Fruit fly (Drosophila melanogaster) whole organism, wandering third instar larva: ENCODE results near the gene CG14823.

Source experiments
- CG9705 ChIP-seq: fragments of 200-800 bp; sonication (Bioruptor generic); optimal IDR thresholded peaks from 2 replicates; lab custom pipeline; 2018; ENCODE audit warnings: missing biosample characterization, mild to moderate bottlenecking, missing genetic modification characterization
- Dfd ChIP-seq: fragments of >200 bp; optimal IDR thresholded peaks from 2 replicates; lab custom pipeline; 2017; ENCODE audit warnings: missing biosample characterization, missing genetic modification characterization
- Hr78 ChIP-seq: fragments of >200 bp; optimal IDR thresholded peaks from 2 replicates; lab custom pipeline; 2017; ENCODE audit warnings: missing biosample characterization, missing genetic modification characterization
- Vsx2 ChIP-seq: fragments of 200-300, 225-300 bp; sonication (Bioruptor generic); optimal IDR thresholded peaks from 2 replicates; lab custom pipeline; 2018; ENCODE audit warnings: missing biosample characterization, missing genetic modification characterization; ENCODE audit not compliant: partially characterized antibody
- br ChIP-seq: fragments of 200-800 bp; sonication (Bioruptor generic); optimal IDR thresholded peaks from 2 replicates; lab custom pipeline; 2016; ENCODE audit warnings: missing biosample characterization, missing genetic modification characterization
- dmrt93B ChIP-seq: fragments of 200-800 bp; sonication (Bioruptor generic); optimal IDR thresholded peaks from 2 replicates; lab custom pipeline; 2018; ENCODE audit warnings: missing biosample characterization, mild to moderate bottlenecking, missing genetic modification characterization
- fru ChIP-seq: fragments of 200-800 bp; sonication (Bioruptor generic); optimal IDR thresholded peaks from 3 replicates; lab custom pipeline; 2016; ENCODE audit warnings: missing biosample characterization, mild to moderate bottlenecking, missing genetic modification characterization
- jim ChIP-seq: fragments of 175-275, 200-325 bp; sonication (Bioruptor generic); optimal IDR thresholded peaks from 2 replicates; lab custom pipeline; 2016; ENCODE audit warnings: missing biosample characterization, mild to moderate bottlenecking, missing genetic modification characterization
- lola ChIP-seq: fragments of >200 bp; optimal IDR thresholded peaks from 2 replicates; lab custom pipeline; 2017; ENCODE audit warnings: missing biosample characterization, missing genetic modification characterization
- psq ChIP-seq: fragments of 200-800 bp; sonication (Bioruptor generic); optimal IDR thresholded peaks from 3 replicates; lab custom pipeline; 2017; ENCODE audit warnings: missing biosample characterization, mild to moderate bottlenecking, missing genetic modification characterization, moderate library complexity
- sv ChIP-seq: fragments of 200-800 bp; sonication (Bioruptor generic); optimal IDR thresholded peaks from 3 replicates; lab custom pipeline; 2016; ENCODE audit warnings: missing biosample characterization, missing genetic modification characterization
- usp ChIP-seq: fragments of >200 bp; optimal IDR thresholded peaks from 2 replicates; lab custom pipeline; 2017; ENCODE audit warnings: missing biosample characterization, missing genetic modification characterization

dm6 chr3L:7026694-7027093 is 39.4 kb upstream of the CG14823 start, which contains the start of gene CG17744:
- TF ChIP-seq jim (GFP tag; lab: Kevin White, UChicago) = no peak
- no peak for TF ChIP-seq usp (GFP tag; lab: Kevin White, UChicago)
- no peak for TF ChIP-seq Dfd (GFP tag; lab: Kevin White, UChicago)
- no peak for TF ChIP-seq br (GFP tag; lab: Kevin White, UChicago)
- no peak for TF ChIP-seq fru (GFP tag; lab: Kevin White, UChicago)
- no peak for TF ChIP-seq Vsx2 (GFP tag; lab: Kevin White, UChicago)
- no peak for TF ChIP-seq psq (GFP tag; lab: Kevin White, UChicago)
- TF ChIP-seq sv (GFP tag; lab: Kevin White, UChicago) = no peak
- TF ChIP-seq Hr78 = no peak
- no peak for TF ChIP-seq lola (GFP tag; lab: Kevin White, UChicago)
- no peak for TF ChIP-seq dmrt93B (GFP tag; lab: Kevin White, UChicago)
- TF ChIP-seq CG9705 (GFP tag; lab: Kevin White, UChicago) = no peak
